Worm (Caenorhabditis elegans) whole organism, L2 larva: ENCODE measurements around the gene H09F14.1.

Experiments
- ZK546.5 ChIP-seq: sonication (generic microtip); optimal IDR thresholded peaks from 2 replicates; lab custom pipeline; 2017; ENCODE audit warnings: missing biosample characterization, missing genetic modification characterization
- fos-1 ChIP-seq: fragments of 150-350 bp; optimal IDR thresholded peaks from 2 replicates; lab custom pipeline; 2014; ENCODE audit warnings: missing biosample characterization, missing genetic modification characterization
- nhr-23 ChIP-seq: fragments of 150-350 bp; optimal IDR thresholded peaks from 2 replicates; lab custom pipeline; 2014; ENCODE audit warnings: missing biosample characterization, missing genetic modification reagents, missing genetic modification characterization
- nhr-25 ChIP-seq: fragments of 150-350 bp; sonication (generic microtip); optimal IDR thresholded peaks from 3 replicates; lab custom pipeline; 2014; ENCODE audit warnings: missing biosample characterization, missing genetic modification characterization
- skn-1 ChIP-seq: sonication (generic microtip); optimal IDR thresholded peaks from 2 replicates; lab custom pipeline; 2017; ENCODE audit warnings: missing biosample characterization, missing genetic modification characterization
- unc-55 ChIP-seq: fragments of 150-350 bp; sonication (generic microtip); optimal IDR thresholded peaks from 3 replicates; lab custom pipeline; 2014; ENCODE audit warnings: missing biosample characterization, missing genetic modification reagents, missing genetic modification characterization

DNA sequence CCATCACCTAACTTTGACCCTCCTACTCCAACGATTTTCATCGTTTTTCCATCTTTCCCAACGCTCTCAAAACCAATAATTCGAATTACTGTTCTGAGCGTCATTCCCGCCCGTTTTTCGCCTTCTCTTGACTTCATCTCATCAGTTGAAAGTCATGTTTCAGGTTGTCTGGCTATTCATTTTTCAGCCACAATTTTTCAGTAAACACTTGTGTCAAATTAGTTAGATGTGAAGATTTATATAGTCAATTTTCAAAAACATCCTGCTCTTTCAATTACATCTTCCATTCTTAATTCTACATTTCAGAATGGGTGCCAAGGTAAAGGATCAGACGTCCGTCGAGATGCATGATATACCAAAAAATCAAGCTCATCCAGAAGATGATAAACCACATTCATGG lies 42.8 kb downstream of the H09F14.1 start, which contains the start of gene del-6:
- TF ChIP-seq ZK546.5 (tag; lab: Kevin White, UChicago) = no peak
- no peak for TF ChIP-seq nhr-23 (tag; lab: Kevin White, UChicago)
- no peak for TF ChIP-seq nhr-25 (tag; lab: Kevin White, UChicago)
- TF ChIP-seq unc-55 (GFP tag; lab: Kevin White, UChicago) = no peak
- no peak for TF ChIP-seq skn-1 (tag; lab: Kevin White, UChicago)
- TF ChIP-seq fos-1 (tag; lab: Kevin White, UChicago) = no peak
